Fruit fly (Drosophila melanogaster) whole organism, adult: Measurements from ENCODE around the gene Dus1.

Experiments used
- CG11617 ChIP-seq: fragments of 200-800 bp; sonication (Bioruptor generic); optimal IDR thresholded peaks from 2 replicates; lab custom pipeline; 2017; ENCODE audit warnings: mild to moderate bottlenecking, missing biosample characterization, missing genetic modification reagents, missing genetic modification characterization
- CG12768 ChIP-seq: fragments of 200-800 bp; sonication (Bioruptor generic); optimal IDR thresholded peaks from 2 replicates; lab custom pipeline; 2017; ENCODE audit warnings: missing biosample characterization, missing genetic modification characterization, mild to moderate bottlenecking, moderate library complexity, missing genetic modification reagents
- CG14711 ChIP-seq: fragments of 200-800 bp; sonication (Bioruptor generic); optimal IDR thresholded peaks from 2 replicates; lab custom pipeline; 2018; ENCODE audit warnings: missing biosample characterization, mild to moderate bottlenecking, missing genetic modification characterization, moderate library complexity
- CG1620 ChIP-seq: fragments of 200-800 bp; sonication (Bioruptor generic); optimal IDR thresholded peaks from 2 replicates; lab custom pipeline; 2016; ENCODE audit warnings: missing biosample characterization, missing genetic modification characterization
- CG33017 ChIP-seq: fragments of 200-800 bp; sonication (Bioruptor generic); optimal IDR thresholded peaks from 2 replicates; lab custom pipeline; 2018; ENCODE audit warnings: missing biosample characterization, mild to moderate bottlenecking, missing genetic modification characterization, moderate library complexity
- CG5204 ChIP-seq: fragments of 200-800 bp; sonication (Bioruptor generic); optimal IDR thresholded peaks from 2 replicates; lab custom pipeline; 2016; ENCODE audit warnings: missing biosample characterization, missing genetic modification characterization
- CG7045 ChIP-seq: fragments of 200-800 bp; sonication (Bioruptor generic); optimal IDR thresholded peaks from 2 replicates; lab custom pipeline; 2017; ENCODE audit warnings: missing biosample characterization, mild to moderate bottlenecking, missing genetic modification characterization
- CG7101 ChIP-seq: fragments of 200-800 bp; sonication (Bioruptor generic); optimal IDR thresholded peaks from 2 replicates; lab custom pipeline; 2018; ENCODE audit warnings: missing biosample characterization, mild to moderate bottlenecking, missing genetic modification characterization, moderate library complexity
- Clk ChIP-seq: fragments of 200-800 bp; sonication (Bioruptor generic); optimal IDR thresholded peaks from 2 replicates; lab custom pipeline; 2017; ENCODE audit warnings: missing biosample characterization, missing genetic modification characterization
- Crg-1 ChIP-seq: fragments of 200-800 bp; sonication (Bioruptor generic); optimal IDR thresholded peaks from 2 replicates; lab custom pipeline; 2016; ENCODE audit warnings: missing biosample characterization, missing genetic modification characterization
- Hr96 ChIP-seq: fragments of 200-800 bp; sonication (Bioruptor generic); optimal IDR thresholded peaks from 2 replicates; lab custom pipeline; 2016; ENCODE audit warnings: missing biosample characterization, missing genetic modification characterization
- Mnt ChIP-seq: fragments of 200-800 bp; sonication (Bioruptor generic); optimal IDR thresholded peaks from 2 replicates; lab custom pipeline; 2016; ENCODE audit warnings: missing biosample characterization, mild to moderate bottlenecking, missing genetic modification characterization
- bab1 ChIP-seq: fragments of 200-800 bp; sonication (Bioruptor generic); optimal IDR thresholded peaks from 3 replicates; lab custom pipeline; 2019; ENCODE audit warnings: missing biosample characterization, mild to moderate bottlenecking, missing genetic modification characterization, moderate library complexity
- cic ChIP-seq: fragments of 200-800 bp; sonication (Bioruptor generic); optimal IDR thresholded peaks from 2 replicates; lab custom pipeline; 2017; ENCODE audit warnings: missing biosample characterization, mild to moderate bottlenecking, missing genetic modification characterization, moderate library complexity
- cnc ChIP-seq, 2 experiments: fragments of >200 bp; optimal IDR thresholded peaks; 2 replicates each; lab custom pipeline; 2017
- kay ChIP-seq: fragments of 200-800 bp; sonication (Bioruptor generic); peaks from one replicate; lab custom pipeline; 2016; ENCODE audit warnings: missing biosample characterization, missing genetic modification characterization, borderline replicate concordance
- ovo ChIP-seq: fragments of 200-800 bp; sonication (Bioruptor generic); optimal IDR thresholded peaks from 2 replicates; lab custom pipeline; 2016; ENCODE audit warnings: missing biosample characterization, missing genetic modification characterization
- pad ChIP-seq: fragments of 200-800 bp; sonication (Bioruptor generic); optimal IDR thresholded peaks from 3 replicates; lab custom pipeline; 2017; ENCODE audit warnings: missing biosample characterization, missing genetic modification characterization, mild to moderate bottlenecking, moderate library complexity, missing genetic modification reagents
- tj ChIP-seq: fragments of 200-800 bp; sonication (Bioruptor generic); optimal IDR thresholded peaks from 3 replicates; lab custom pipeline; 2017; ENCODE audit warnings: missing biosample characterization, mild to moderate bottlenecking, missing genetic modification characterization, moderate library complexity
- toe ChIP-seq: fragments of 200-800 bp; sonication (Bioruptor generic); optimal IDR thresholded peaks from 2 replicates; lab custom pipeline; 2016; ENCODE audit warnings: missing biosample characterization, missing genetic modification characterization

The Dus1 gene

dm6 chr2L:294452-295362 is 23.2 kb upstream of the Dus1 start, which contains the start of the genes U2af38 and Stip1:
Gene U2af38 (minus strand): TSS chr2L:294681.
Gene Stip1 (plus strand): TSS chr2L:295122.
- TF ChIP-seq Hr96 (GFP tag; lab: Kevin White, UChicago) (no peak), CG14711 (peak; percentile 98), CG33017 (no peak), CG1620 (GFP tag; lab: Kevin White, UChicago) (peak; percentile 14), CG7101 (tag; lab: Kevin White, UChicago) (peak; percentile 54), cnc (optimal IDR thresholded peaks at IDR 0.05; lab: Kevin White, UChicago) (no peak), tj (GFP tag; lab: Kevin White, UChicago) (peak; percentile 62), pad (GFP tag; lab: Kevin White, UChicago) (peak; percentile 9), CG12768 (GFP tag; lab: Kevin White, UChicago) (peak; percentile 5), Mnt (peak; percentile 49), Clk (GFP tag; lab: Kevin White, UChicago) (no peak), toe (no peak), cic (GFP tag; lab: Kevin White, UChicago) (no peak), kay (GFP tag; lab: Kevin White, UChicago) (no peak), CG5204 (no peak), Crg-1 (GFP tag; lab: Kevin White, UChicago) (peak; percentile 4), bab1 (GFP tag; lab: Kevin White, UChicago) (peak; percentile 17), CG11617 (GFP tag; lab: Kevin White, UChicago) (peak; percentile 30), ovo (GFP tag; lab: Kevin White, UChicago) (no peak), CG7045 (GFP tag; lab: Kevin White, UChicago) (no peak)

DNA sequence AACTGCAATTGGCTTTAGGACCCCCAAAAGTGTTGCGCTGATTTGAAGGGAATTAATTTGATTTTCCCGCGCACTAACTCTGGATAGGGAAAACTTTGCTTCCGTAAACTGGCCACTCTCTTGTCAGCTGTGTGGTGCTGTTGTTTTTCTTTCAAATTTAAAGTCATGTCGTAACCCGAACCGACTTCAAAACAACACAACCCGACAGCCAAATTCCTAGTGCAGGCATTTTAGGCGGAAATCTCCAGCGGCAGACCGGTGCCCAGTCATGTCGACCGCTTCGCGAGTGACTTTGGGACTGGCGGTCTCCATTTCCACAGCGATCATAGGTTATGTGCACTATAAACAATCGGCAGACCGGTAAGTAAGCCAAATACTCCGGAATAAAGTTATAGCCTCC is 20.8 kb upstream of the Dus1 start, which contains the start of gene CG11562:
Gene CG11562 (plus strand): TSS at position 119 of the 400 bp plus-strand sequence.
- no peak for TF ChIP-seq bab1 (GFP tag; lab: Kevin White, UChicago)
- no peak for TF ChIP-seq CG11617 (GFP tag; lab: Kevin White, UChicago)
- no peak for TF ChIP-seq Clk (GFP tag; lab: Kevin White, UChicago)
- no peak for TF ChIP-seq toe
- TF ChIP-seq Crg-1 (GFP tag; lab: Kevin White, UChicago): no peak
- TF ChIP-seq cic (GFP tag; lab: Kevin White, UChicago): no peak
- TF ChIP-seq CG1620 (GFP tag; lab: Kevin White, UChicago): no peak
- TF ChIP-seq tj (GFP tag; lab: Kevin White, UChicago): no peak
- no peak for TF ChIP-seq CG7045 (GFP tag; lab: Kevin White, UChicago)
- TF ChIP-seq CG33017: no peak
- TF ChIP-seq CG12768 (GFP tag; lab: Kevin White, UChicago): no peak
- no peak for TF ChIP-seq pad (GFP tag; lab: Kevin White, UChicago)
- TF ChIP-seq cnc (optimal IDR thresholded peaks at IDR 0.05; lab: Kevin White, UChicago): no peak
- no peak for TF ChIP-seq CG7101 (tag; lab: Kevin White, UChicago)
- no peak for TF ChIP-seq ovo (GFP tag; lab: Kevin White, UChicago)

- TF ChIP-seq CG7045 (GFP tag; lab: Kevin White, UChicago): no peak
- TF ChIP-seq tj (GFP tag; lab: Kevin White, UChicago): no peak
- no peak for TF ChIP-seq cnc (optimal IDR thresholded peaks at IDR 0.05; lab: Kevin White, UChicago)
- TF ChIP-seq CG14711: no peak
- no peak for TF ChIP-seq toe
- no peak for TF ChIP-seq CG1620 (GFP tag; lab: Kevin White, UChicago)
- TF ChIP-seq Crg-1 (GFP tag; lab: Kevin White, UChicago): no peak
- no peak for TF ChIP-seq CG33017
- no peak for TF ChIP-seq Mnt
Observed at dm6 chr2L:291657-292056, 20.1 kb upstream of the Dus1 start, which contains the start of gene CG3625. Gene CG3625 (minus strand): TSS chr2L:291795.

DNA sequence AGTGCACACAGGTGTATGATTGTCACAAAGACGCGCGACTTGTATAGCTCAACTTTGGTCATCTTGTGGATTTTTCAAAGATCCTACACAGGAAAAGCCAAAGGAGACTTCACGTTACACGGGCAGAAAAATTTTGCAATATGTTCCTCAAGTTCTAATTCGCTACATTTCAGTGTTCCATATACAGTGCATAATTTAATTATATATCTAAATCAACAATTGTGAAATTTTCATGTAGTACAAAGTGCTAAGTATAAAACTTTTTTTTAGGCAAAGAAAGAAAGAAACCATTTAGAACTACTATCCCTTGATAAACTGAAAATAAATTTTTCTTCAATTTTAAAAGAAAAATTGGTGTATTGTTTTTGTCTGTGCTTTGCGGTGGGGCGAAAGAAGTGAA is 19.4 kb upstream of the Dus1 start:
- TF ChIP-seq ovo (GFP tag; lab: Kevin White, UChicago): no peak
- TF ChIP-seq CG7101 (tag; lab: Kevin White, UChicago): no peak
- no peak for TF ChIP-seq CG1620 (GFP tag; lab: Kevin White, UChicago)
- TF ChIP-seq CG11617 (GFP tag; lab: Kevin White, UChicago): no peak

- TF ChIP-seq bab1 (GFP tag; lab: Kevin White, UChicago) (no peak), CG5204 (no peak), CG7045 (GFP tag; lab: Kevin White, UChicago) (no peak), CG7101 (tag; lab: Kevin White, UChicago) (no peak), cnc (optimal IDR thresholded peaks at IDR 0.05; lab: Kevin White, UChicago) (no peak), CG1620 (GFP tag; lab: Kevin White, UChicago) (no peak), cic (GFP tag; lab: Kevin White, UChicago) (no peak), CG14711 (no peak), ovo (GFP tag; lab: Kevin White, UChicago) (no peak), kay (GFP tag; lab: Kevin White, UChicago) (no peak), pad (GFP tag; lab: Kevin White, UChicago) (no peak)
Observed at dm6 chr2L:290373-290772, 18.8 kb upstream of the Dus1 start.

dm6 chr2L:289044-289443 is 17.5 kb upstream of the Dus1 start, which contains the start of gene Amnionless:
Gene Amnionless (minus strand): TSS chr2L:289144.
- TF ChIP-seq cnc (optimal IDR thresholded peaks at IDR 0.05; lab: Kevin White, UChicago) (no peak), CG7101 (tag; lab: Kevin White, UChicago) (no peak), Mnt (no peak), CG12768 (GFP tag; lab: Kevin White, UChicago) (no peak), CG7045 (GFP tag; lab: Kevin White, UChicago) (no peak), CG14711 (no peak), kay (GFP tag; lab: Kevin White, UChicago) (no peak), bab1 (GFP tag; lab: Kevin White, UChicago) (no peak), CG11617 (GFP tag; lab: Kevin White, UChicago) (no peak), Clk (GFP tag; lab: Kevin White, UChicago) (no peak), Hr96 (GFP tag; lab: Kevin White, UChicago) (no peak), tj (GFP tag; lab: Kevin White, UChicago) (no peak), CG33017 (no peak), Crg-1 (GFP tag; lab: Kevin White, UChicago) (no peak), pad (GFP tag; lab: Kevin White, UChicago) (no peak), cic (GFP tag; lab: Kevin White, UChicago) (no peak), CG1620 (GFP tag; lab: Kevin White, UChicago) (no peak), toe (no peak)
